Fruit fly (Drosophila melanogaster) whole organism, prepupa: ENCODE results near the gene CG10654.
A peak's percentile ranks its signal among the peaks of the same experiment; 100 is the strongest.

Source experiments
- Blimp-1 ChIP-seq: fragments of 200-800 bp; sonication (Bioruptor generic); optimal IDR thresholded peaks from 3 replicates; lab custom pipeline; 2017; ENCODE audit warnings: missing biosample characterization, missing genetic modification characterization, mild to moderate bottlenecking, moderate library complexity, missing genetic modification reagents
- Eip78C ChIP-seq: fragments of 200-800 bp; sonication (Bioruptor generic); peaks from one replicate; lab custom pipeline; 2016; ENCODE audit warnings: missing biosample characterization, missing genetic modification characterization
- svp ChIP-seq: fragments of 200-800 bp; sonication (Bioruptor generic); peaks from one replicate; lab custom pipeline; 2016; ENCODE audit warnings: missing biosample characterization, missing genetic modification characterization

dm6 chr3L:12496428-12497344, 11.0 kb downstream of the CG10654 start, which contains the start of gene CG10657:
- TF ChIP-seq svp (GFP tag; lab: Kevin White, UChicago) (no peak), Eip78C (GFP tag; lab: Kevin White, UChicago) (peak; percentile 43), Blimp-1 (GFP tag; lab: Kevin White, UChicago) (peak; percentile 97)
